Worm (Caenorhabditis elegans) whole organism, L2 larva: ENCODE results near the gene W04D2.4.
A peak's percentile ranks its signal among the peaks of the same experiment; 100 is the strongest.

Source experiments
- F13H6.1 ChIP-seq: sonication (generic microtip); optimal IDR thresholded peaks from 2 replicates; lab custom pipeline; 2016; ENCODE audit warnings: missing genetic modification characterization, missing compliant biosample characterization
- R02D3.7 ChIP-seq: fragments of 150-350 bp; optimal IDR thresholded peaks from 2 replicates; lab custom pipeline; 2014; ENCODE audit warnings: missing biosample characterization, missing genetic modification characterization
- Y55F3AM.14 ChIP-seq: fragments of 200-800 bp; sonication (Bioruptor generic); optimal IDR thresholded peaks from 2 replicates; lab custom pipeline; 2018; ENCODE audit warnings: mild to moderate bottlenecking, missing genetic modification characterization, missing compliant biosample characterization
- ZK546.5 ChIP-seq: sonication (generic microtip); optimal IDR thresholded peaks from 2 replicates; lab custom pipeline; 2017; ENCODE audit warnings: missing biosample characterization, missing genetic modification characterization
- alr-1 ChIP-seq: fragments of 150-350 bp; optimal IDR thresholded peaks from 2 replicates; lab custom pipeline; 2014; ENCODE audit warnings: missing biosample characterization, missing genetic modification characterization
- aly-2 ChIP-seq: fragments of 150-350 bp; optimal IDR thresholded peaks from 2 replicates; lab custom pipeline; 2014; ENCODE audit warnings: missing biosample characterization, missing genetic modification characterization
- ama-1 ChIP-seq: fragments of 150-350 bp; optimal IDR thresholded peaks from 2 replicates; lab custom pipeline; 2018; ENCODE audit warnings: inconsistent platforms
- blmp-1 ChIP-seq: sonication (generic microtip); optimal IDR thresholded peaks from 2 replicates; lab custom pipeline; 2017; ENCODE audit warnings: missing genetic modification characterization, mild to moderate bottlenecking, missing compliant biosample characterization, antibody characterized with exemption, moderate library complexity; ENCODE audit not compliant: insufficient read depth
- ceh-16 ChIP-seq: fragments of 150-350 bp; optimal IDR thresholded peaks from 2 replicates; lab custom pipeline; 2014; ENCODE audit warnings: missing biosample characterization, missing genetic modification characterization
- ceh-82 ChIP-seq: fragments of 150-350 bp; optimal IDR thresholded peaks from 2 replicates; lab custom pipeline; 2014; ENCODE audit warnings: missing biosample characterization, missing genetic modification characterization
- crh-2 ChIP-seq: sonication (generic microtip); optimal IDR thresholded peaks from 2 replicates; lab custom pipeline; 2017; ENCODE audit warnings: missing biosample characterization, missing genetic modification characterization
- dmd-4 ChIP-seq: sonication (generic microtip); optimal IDR thresholded peaks from 2 replicates; lab custom pipeline; 2017; ENCODE audit warnings: missing biosample characterization, missing genetic modification characterization
- elt-1 ChIP-seq: fragments of 150-350 bp; optimal IDR thresholded peaks from 2 replicates; lab custom pipeline; 2014; ENCODE audit warnings: missing biosample characterization, missing genetic modification characterization
- elt-3 ChIP-seq: sonication (generic microtip); optimal IDR thresholded peaks from 2 replicates; lab custom pipeline; 2017; ENCODE audit warnings: missing biosample characterization, missing genetic modification characterization
- fos-1 ChIP-seq: fragments of 150-350 bp; optimal IDR thresholded peaks from 2 replicates; lab custom pipeline; 2014; ENCODE audit warnings: missing biosample characterization, missing genetic modification characterization
- gmeb-1 ChIP-seq: fragments of 150-350 bp; optimal IDR thresholded peaks from 2 replicates; lab custom pipeline; 2014; ENCODE audit warnings: missing biosample characterization, missing genetic modification characterization
- lin-39 ChIP-seq: fragments of 150-350 bp; optimal IDR thresholded peaks from 2 replicates; lab custom pipeline; 2014; ENCODE audit warnings: missing biosample characterization, missing genetic modification reagents, missing genetic modification characterization
- lsy-2 ChIP-seq, 2 experiments: fragments of 150-350 bp in 1 of 2; sonication (generic microtip) in 1 of 2; optimal IDR thresholded peaks; 2 replicates each; lab custom pipeline; 2014 to 2017; ENCODE audit warnings: missing biosample characterization in 2 of 2, missing genetic modification characterization in 2 of 2
- mdl-1 ChIP-seq, 2 experiments: fragments of 150-350 bp in 1 of 2; sonication (generic microtip) in 1 of 2; optimal IDR thresholded peaks; 2 replicates each; lab custom pipeline; 2017; ENCODE audit warnings: missing biosample characterization in 2 of 2, missing genetic modification characterization in 2 of 2
- nhr-10 ChIP-seq: sonication (generic microtip); optimal IDR thresholded peaks from 2 replicates; lab custom pipeline; 2017; ENCODE audit warnings: missing biosample characterization, missing genetic modification characterization
- nhr-11 ChIP-seq: fragments of 150-350 bp; optimal IDR thresholded peaks from 2 replicates; lab custom pipeline; 2014; ENCODE audit warnings: missing biosample characterization, missing genetic modification characterization
- nhr-129 ChIP-seq: fragments of 150-350 bp; optimal IDR thresholded peaks from 2 replicates; lab custom pipeline; 2014; ENCODE audit warnings: missing biosample characterization, missing genetic modification characterization
- nhr-21 ChIP-seq: fragments of 150-350 bp; optimal IDR thresholded peaks from 2 replicates; lab custom pipeline; 2014; ENCODE audit warnings: missing biosample characterization, missing genetic modification characterization
- nhr-237 ChIP-seq: fragments of 150-350 bp; optimal IDR thresholded peaks from 2 replicates; lab custom pipeline; 2014; ENCODE audit warnings: missing biosample characterization, missing genetic modification characterization
- nhr-25 ChIP-seq: fragments of 150-350 bp; sonication (generic microtip); optimal IDR thresholded peaks from 3 replicates; lab custom pipeline; 2014; ENCODE audit warnings: missing biosample characterization, missing genetic modification characterization
- nhr-6 ChIP-seq: fragments of 150-350 bp; optimal IDR thresholded peaks from 2 replicates; lab custom pipeline; 2014; ENCODE audit warnings: missing biosample characterization, missing genetic modification characterization
- peb-1 ChIP-seq: fragments of 150-350 bp; optimal IDR thresholded peaks from 2 replicates; lab custom pipeline; 2014; ENCODE audit warnings: missing biosample characterization, missing genetic modification characterization
- sem-4 ChIP-seq: fragments of 150-350 bp; optimal IDR thresholded peaks from 2 replicates; lab custom pipeline; 2014; ENCODE audit warnings: missing biosample characterization, missing genetic modification reagents, missing genetic modification characterization
- skn-1 ChIP-seq: sonication (generic microtip); optimal IDR thresholded peaks from 2 replicates; lab custom pipeline; 2017; ENCODE audit warnings: missing biosample characterization, missing genetic modification characterization
- sma-3 ChIP-seq: sonication (generic microtip); optimal IDR thresholded peaks from 2 replicates; lab custom pipeline; 2016; ENCODE audit warnings: missing genetic modification reagents, missing genetic modification characterization, missing compliant biosample characterization
- sma-9 ChIP-seq, 2 experiments: fragments of 150-350 bp in 1 of 2; sonication (generic microtip) in 1 of 2; optimal IDR thresholded peaks; 2 replicates each; lab custom pipeline; 2014 to 2016; ENCODE audit warnings: missing genetic modification characterization in 2 of 2, mild to moderate bottlenecking in 1 of 2, missing biosample characterization in 1 of 2, missing compliant biosample characterization in 1 of 2, missing genetic modification reagents in 1 of 2, moderate library complexity in 1 of 2
- snpc-4 ChIP-seq: fragments of 150-350 bp; optimal IDR thresholded peaks from 2 replicates; lab custom pipeline; 2014; ENCODE audit warnings: missing biosample characterization, missing genetic modification characterization
- unc-55 ChIP-seq: fragments of 150-350 bp; sonication (generic microtip); optimal IDR thresholded peaks from 3 replicates; lab custom pipeline; 2014; ENCODE audit warnings: missing biosample characterization, missing genetic modification reagents, missing genetic modification characterization
- unc-62 ChIP-seq: fragments of 150-350 bp; optimal IDR thresholded peaks from 2 replicates; lab custom pipeline; 2014; ENCODE audit warnings: missing biosample characterization, missing genetic modification reagents, missing genetic modification characterization
- zag-1 ChIP-seq: fragments of 150-350 bp; optimal IDR thresholded peaks from 2 replicates; lab custom pipeline; 2014; ENCODE audit warnings: missing biosample characterization, missing genetic modification characterization
- ztf-1 ChIP-seq: fragments of 200-800 bp; sonication (Bioruptor generic); conservative IDR thresholded peaks from 2 replicates; pipeline ENCODE4 v1.3.6; 2022; ENCODE audit warnings: missing genetic modification characterization, missing compliant biosample characterization
- ztf-11 ChIP-seq: sonication (generic microtip); optimal IDR thresholded peaks from 2 replicates; lab custom pipeline; 2017; ENCODE audit warnings: missing biosample characterization, missing genetic modification characterization
- ztf-4 ChIP-seq: fragments of 150-350 bp; optimal IDR thresholded peaks from 2 replicates; lab custom pipeline; 2014; ENCODE audit warnings: missing biosample characterization, missing genetic modification characterization

The W04D2.4 gene

ce11 chrV:12475360-12475759 lies 22.2 kb downstream of the W04D2.4 start:
- TF ChIP-seq fos-1 (tag; lab: Kevin White, UChicago) (peak; percentile 95), nhr-10 (tag; lab: Kevin White, UChicago) (no peak), gmeb-1 (peak; percentile 36), crh-2 (tag; lab: Kevin White, UChicago) (peak; percentile 31), sma-9 (GFP tag; optimal IDR thresholded peaks at IDR 0.05; lab: Kevin White, UChicago) (no peak), sma-9 (tag; optimal IDR thresholded peaks at IDR 0.05; lab: Kevin White, UChicago) (no peak)

- TF ChIP-seq alr-1 (no peak), sma-3 (no peak), snpc-4 (no peak), sma-9 (GFP tag; optimal IDR thresholded peaks at IDR 0.05; lab: Kevin White, UChicago) (no peak), sma-9 (tag; optimal IDR thresholded peaks at IDR 0.05; lab: Kevin White, UChicago) (no peak), aly-2 (tag; lab: Kevin White, UChicago) (no peak), sem-4 (tag; lab: Kevin White, UChicago) (no peak), nhr-25 (tag; lab: Kevin White, UChicago) (no peak), zag-1 (tag; lab: Kevin White, UChicago) (no peak), mdl-1 (tag; optimal IDR thresholded peaks at IDR 0.05; lab: Kevin White, UChicago) (no peak), ztf-1 (GFP tag; lab: Robert Waterston, UW) (no peak), elt-1 (tag; lab: Kevin White, UChicago) (no peak), nhr-11 (tag; lab: Kevin White, UChicago) (no peak), blmp-1 (tag; lab: Kevin White, UChicago) (no peak)
- TF ChIP-seq, all 48 proteins: peak for 0
Measured at ce11 chrV:12470324-12470723, 27.2 kb downstream of the W04D2.4 start.

- no peak for TF ChIP-seq snpc-4
- no peak for TF ChIP-seq ceh-16
- no peak for TF ChIP-seq nhr-6 (tag; lab: Kevin White, UChicago)
- TF ChIP-seq nhr-21 (tag; lab: Kevin White, UChicago) = no peak
- TF ChIP-seq alr-1 = no peak
- TF ChIP-seq dmd-4 (tag; lab: Kevin White, UChicago) = no peak
- no peak for TF ChIP-seq R02D3.7 (tag; lab: Kevin White, UChicago)
- TF ChIP-seq lin-39 (tag; lab: Kevin White, UChicago) = no peak
- no peak for TF ChIP-seq ceh-82
- no peak for TF ChIP-seq blmp-1 (tag; lab: Kevin White, UChicago)
- TF ChIP-seq ZK546.5 (tag; lab: Kevin White, UChicago) = no peak
- no peak for TF ChIP-seq unc-62
- TF ChIP-seq ztf-11 (tag; lab: Kevin White, UChicago) = no peak
- no peak for TF ChIP-seq nhr-237 (tag; lab: Kevin White, UChicago)
- TF ChIP-seq sma-9 (GFP tag; optimal IDR thresholded peaks at IDR 0.05; lab: Kevin White, UChicago) = no peak
- no peak for TF ChIP-seq sma-9 (tag; optimal IDR thresholded peaks at IDR 0.05; lab: Kevin White, UChicago)
- no peak for TF ChIP-seq peb-1 (tag; lab: Kevin White, UChicago)
- no peak for TF ChIP-seq ztf-4 (tag; lab: Kevin White, UChicago)
- TF ChIP-seq elt-3 (tag; lab: Kevin White, UChicago) = no peak
Measured at ce11 chrV:12468363-12468762, 29.2 kb downstream of the W04D2.4 start, which contains the start of gene F28C1.3. F28C1.3 (plus strand) TSS chrV:12468663.

- TF ChIP-seq lsy-2 (tag; optimal IDR thresholded peaks at IDR 0.05; lab: Kevin White, UChicago) (no peak), alr-1 (no peak), crh-2 (tag; lab: Kevin White, UChicago) (peak; percentile 21), R02D3.7 (tag; lab: Kevin White, UChicago) (no peak), nhr-129 (tag; lab: Kevin White, UChicago) (no peak), aly-2 (tag; lab: Kevin White, UChicago) (no peak), Y55F3AM.14 (GFP tag; lab: Kevin White, UChicago) (no peak), nhr-21 (tag; lab: Kevin White, UChicago) (no peak), skn-1 (no peak), mdl-1 (tag; optimal IDR thresholded peaks at IDR 0.05; lab: Kevin White, UChicago) (no peak), lin-39 (tag; lab: Kevin White, UChicago) (no peak), sma-3 (no peak), gmeb-1 (peak; percentile 31), elt-1 (tag; lab: Kevin White, UChicago) (no peak), sma-9 (GFP tag; optimal IDR thresholded peaks at IDR 0.05; lab: Kevin White, UChicago) (peak; percentile 67), sma-9 (tag; optimal IDR thresholded peaks at IDR 0.05; lab: Kevin White, UChicago) (no peak), sem-4 (tag; lab: Kevin White, UChicago) (no peak), ztf-1 (GFP tag; lab: Robert Waterston, UW) (no peak), fos-1 (tag; lab: Kevin White, UChicago) (peak; percentile 96), unc-55 (GFP tag; lab: Kevin White, UChicago) (no peak), ama-1 (lab: Kevin White, UChicago) (no peak), ZK546.5 (tag; lab: Kevin White, UChicago) (no peak), F13H6.1 (tag; lab: Kevin White, UChicago) (peak; percentile 26)
Measured at ce11 chrV:12467755-12468154, 29.8 kb downstream of the W04D2.4 start.
